Fruit fly (Drosophila melanogaster) whole organism, pupa: ENCODE measurements around the gene mRpL40.

ENCODE experiments used
- CG10348 ChIP-seq: fragments of 200-800 bp; sonication (Bioruptor generic); IDR thresholded peaks from 2 replicates; pipeline ENCODE4 v1.3.6; 2022; ENCODE audit warnings: missing biosample characterization, missing genetic modification characterization
- CG15710 ChIP-seq: fragments of 200-800 bp; sonication (Bioruptor generic); optimal IDR thresholded peaks from 2 replicates; lab custom pipeline; 2018; ENCODE audit warnings: missing biosample characterization, mild to moderate bottlenecking, missing genetic modification characterization, moderate library complexity
- CG17806 ChIP-seq: fragments of 200-800 bp; sonication (Bioruptor generic); optimal IDR thresholded peaks from 2 replicates; lab custom pipeline; 2018; ENCODE audit warnings: missing biosample characterization, mild to moderate bottlenecking, missing genetic modification characterization, moderate library complexity
- CG4496 ChIP-seq: fragments of 200-800 bp; sonication (Bioruptor generic); IDR thresholded peaks from 3 replicates; pipeline ENCODE4 v1.3.6; 2022; ENCODE audit warnings: missing biosample characterization, missing genetic modification characterization
- CG8159 ChIP-seq: fragments of 200-800 bp; sonication (Bioruptor generic); optimal IDR thresholded peaks from 3 replicates; lab custom pipeline; 2018; ENCODE audit warnings: missing biosample characterization, mild to moderate bottlenecking, missing genetic modification characterization, moderate library complexity
- CG8301 ChIP-seq: fragments of 200-800 bp; sonication (Bioruptor generic); optimal IDR thresholded peaks from 2 replicates; lab custom pipeline; 2018; ENCODE audit warnings: missing biosample characterization, mild to moderate bottlenecking, missing genetic modification characterization
- CG9948 ChIP-seq: fragments of 200-800 bp; sonication (Bioruptor generic); optimal IDR thresholded peaks from 2 replicates; lab custom pipeline; 2018; ENCODE audit warnings: missing biosample characterization, mild to moderate bottlenecking, missing genetic modification characterization, moderate library complexity
- EcR ChIP-seq: fragments of 200-800 bp; sonication (Bioruptor generic); optimal IDR thresholded peaks from 3 replicates; lab custom pipeline; 2019; ENCODE audit warnings: missing biosample characterization, missing genetic modification characterization, mild to moderate bottlenecking, moderate library complexity, missing genetic modification reagents
- Ets98B ChIP-seq: fragments of 200-800 bp; sonication (Bioruptor generic); IDR thresholded peaks from 2 replicates; pipeline ENCODE4 v1.3.6; 2022; ENCODE audit warnings: missing biosample characterization, missing genetic modification characterization
- Snoo ChIP-seq: fragments of 200-800 bp; sonication (Bioruptor generic); optimal IDR thresholded peaks from 3 replicates; lab custom pipeline; 2017; ENCODE audit warnings: missing biosample characterization, mild to moderate bottlenecking, missing genetic modification characterization, inconsistent platforms
- gl ChIP-seq: fragments of 200-800 bp; sonication (Bioruptor generic); optimal IDR thresholded peaks from 2 replicates; lab custom pipeline; 2018; ENCODE audit warnings: missing biosample characterization, mild to moderate bottlenecking, missing genetic modification characterization

DNA sequence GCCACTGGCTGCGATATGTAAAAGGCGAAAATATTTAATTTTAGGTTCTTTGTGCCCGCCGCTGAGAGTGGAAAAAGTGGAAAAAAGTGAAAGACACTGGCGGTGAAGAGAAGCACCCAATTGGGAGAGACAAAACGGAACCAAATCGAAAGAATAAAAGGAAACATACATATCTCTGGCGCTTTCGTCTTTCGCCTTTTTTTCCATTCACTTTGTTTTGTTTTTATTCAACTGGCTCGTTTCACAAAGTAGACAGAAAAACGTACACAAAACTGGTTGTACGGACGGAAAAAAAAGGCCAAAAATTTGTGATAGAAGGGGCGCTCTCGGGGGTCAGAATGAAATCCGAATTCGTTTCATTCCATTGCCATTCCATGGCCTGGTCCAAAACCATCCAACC lies 42.0 kb downstream of the mRpL40 start:
- peak; percentile 13 for TF ChIP-seq gl (tag; lab: Kevin White, UChicago)
- no peak for TF ChIP-seq CG4496 (GFP tag; lab: Robert Waterston, UW)
- TF ChIP-seq Snoo (tag; lab: Kevin White, UChicago), result peak; percentile 6
- no peak for TF ChIP-seq Ets98B (GFP tag; lab: Robert Waterston, UW)
- TF ChIP-seq CG8159 (tag; lab: Kevin White, UChicago), result no peak
- TF ChIP-seq CG17806, result no peak
- no peak for TF ChIP-seq CG15710 (tag; lab: Kevin White, UChicago)
- no peak for TF ChIP-seq EcR
- TF ChIP-seq CG8301 (tag; lab: Kevin White, UChicago), result no peak
- TF ChIP-seq CG9948 (tag; lab: Kevin White, UChicago), result no peak
- no peak for TF ChIP-seq CG10348 (GFP tag; lab: Robert Waterston, UW)
